Worm (Caenorhabditis elegans): ENCODE results near the gene B0302.5.
A peak's percentile ranks its signal among the peaks of the same experiment; 100 is the strongest.

Gene B0302.5

ce11 chrX:17195080-17195479 lies at the start of gene B0302.5:
Gene B0302.5, minus strand, starts transcription at chrX:17195137.
- no peak for TF ChIP-seq nhr-12 (tag; optimal IDR thresholded peaks at IDR 0.05)
- peak; percentile 0 for TF ChIP-seq elt-2 (tag; optimal IDR thresholded peaks at IDR 0.05)
- no peak for TF ChIP-seq ces-1 (GFP tag; optimal IDR thresholded peaks at IDR 0.05)
- no peak for TF ChIP-seq unc-30 (tag; optimal IDR thresholded peaks at IDR 0.05)

DNA sequence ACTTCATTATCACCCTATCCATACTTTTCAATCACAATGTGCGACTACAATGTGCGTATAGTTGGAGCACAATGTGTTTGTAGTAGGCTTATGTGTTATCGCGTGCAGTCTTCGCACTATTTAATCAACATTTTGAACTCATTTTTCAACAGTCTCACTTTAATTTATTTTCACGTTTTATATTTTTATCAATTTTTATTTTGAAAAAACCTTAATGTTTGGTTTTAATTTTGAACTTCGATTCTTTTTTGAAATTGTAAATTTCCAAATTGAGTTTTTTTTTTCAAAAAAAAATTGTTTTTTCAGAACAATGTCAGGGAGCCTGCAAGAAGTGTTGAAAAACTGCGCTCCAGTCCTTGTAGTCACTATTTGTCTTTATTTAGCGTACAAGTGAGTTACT lies 48.1 kb upstream of the B0302.5 start, which contains the start of gene T25G12.13:
T25G12.13 (plus strand) TSS at position 301 of the 400 bp plus-strand sequence.
- TF ChIP-seq C16A3.4 (tag; optimal IDR thresholded peaks at IDR 0.05) = no peak
- no peak for TF ChIP-seq mef-2 (tag; optimal IDR thresholded peaks at IDR 0.05)
- no peak for TF ChIP-seq C04F5.9 (tag; optimal IDR thresholded peaks at IDR 0.05)
- TF ChIP-seq lin-35 (GFP tag; optimal IDR thresholded peaks at IDR 0.05) = no peak
- no peak for TF ChIP-seq unc-86 (tag; optimal IDR thresholded peaks at IDR 0.05)
- TF ChIP-seq nhr-20 (tag; optimal IDR thresholded peaks at IDR 0.05) = no peak
- TF ChIP-seq lin-15B (tag; optimal IDR thresholded peaks at IDR 0.05) = no peak
- no peak for TF ChIP-seq sup-37 (GFP tag; optimal IDR thresholded peaks at IDR 0.05)
- TF ChIP-seq unc-98 (GFP tag; IDR thresholded peaks at IDR 0.05) = no peak
- TF ChIP-seq ceh-82 (tag; optimal IDR thresholded peaks at IDR 0.05) = no peak
- TF ChIP-seq mep-1 (tag; optimal IDR thresholded peaks at IDR 0.05) = no peak
- no peak for TF ChIP-seq skn-1 (tag; optimal IDR thresholded peaks at IDR 0.05)
- no peak for TF ChIP-seq nhr-85 (tag)
- TF ChIP-seq swsn-7 (tag; optimal IDR thresholded peaks at IDR 0.05) = no peak
- TF ChIP-seq Y116A8C.19 (tag; optimal IDR thresholded peaks at IDR 0.05; ENCODE audit: borderline replicate concordance) = no peak
- TF ChIP-seq rnt-1 (tag; optimal IDR thresholded peaks at IDR 0.05) = no peak
- no peak for TF ChIP-seq aly-2 (tag; optimal IDR thresholded peaks at IDR 0.05)
- TF ChIP-seq vab-15 (tag; optimal IDR thresholded peaks at IDR 0.05) = no peak

DNA sequence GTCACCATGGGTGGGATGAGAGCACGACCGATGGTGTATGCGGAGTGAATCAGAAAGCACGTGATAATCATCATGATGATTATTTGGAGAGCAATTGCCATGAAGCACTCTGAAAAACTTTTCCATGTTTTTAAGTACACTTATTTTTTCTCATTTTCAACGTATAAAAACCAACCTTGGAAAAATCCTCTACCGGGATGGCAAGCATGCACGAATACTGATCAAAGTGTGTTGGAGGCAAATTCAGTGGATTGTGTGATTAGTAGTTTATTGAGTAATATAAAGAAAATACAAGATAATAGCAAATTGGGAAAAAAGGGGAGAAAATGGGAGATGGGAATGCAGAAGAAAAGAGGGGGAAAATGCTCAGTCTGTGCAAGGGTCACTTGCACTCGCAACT lies 42.5 kb upstream of the B0302.5 start, which contains the start of gene T25G12.11:
T25G12.11 (minus strand) TSS at position 101 of the 400 bp plus-strand sequence.
- no peak for TF ChIP-seq dpl-1 (GFP tag; optimal IDR thresholded peaks at IDR 0.05)
- no peak for TF ChIP-seq nhr-77 (tag; optimal IDR thresholded peaks at IDR 0.05)
- no peak for TF ChIP-seq C16A3.4 (tag; optimal IDR thresholded peaks at IDR 0.05)
- TF ChIP-seq skn-1 (tag; optimal IDR thresholded peaks at IDR 0.05) = no peak
- TF ChIP-seq fkh-10 (GFP tag; optimal IDR thresholded peaks at IDR 0.05) = no peak
- TF ChIP-seq lir-3 (tag; optimal IDR thresholded peaks at IDR 0.05; ENCODE audit: poor library complexity) = no peak
- no peak for TF ChIP-seq mep-1 (tag; optimal IDR thresholded peaks at IDR 0.05)
- TF ChIP-seq hpl-2 (GFP tag; optimal IDR thresholded peaks at IDR 0.05) = no peak
- TF ChIP-seq lin-35 (GFP tag; optimal IDR thresholded peaks at IDR 0.05) = no peak
- no peak for TF ChIP-seq snu-23 (GFP tag; optimal IDR thresholded peaks at IDR 0.05)
- TF ChIP-seq unc-130 (tag; optimal IDR thresholded peaks at IDR 0.05) = no peak
- TF ChIP-seq tbx-2 (tag; optimal IDR thresholded peaks at IDR 0.05) = no peak
- TF ChIP-seq unc-98 (GFP tag; IDR thresholded peaks at IDR 0.05) = no peak
- TF ChIP-seq nhr-76 (tag; optimal IDR thresholded peaks at IDR 0.05) = no peak
- no peak for TF ChIP-seq xbp-1 (tag; optimal IDR thresholded peaks at IDR 0.05)
- TF ChIP-seq alr-1 (tag; optimal IDR thresholded peaks at IDR 0.05; ENCODE audit: borderline replicate concordance) = no peak

ce11 chrX:17235749-17236561 lies 41.0 kb upstream of the B0302.5 start, which contains the start of gene dhs-30:
Gene dhs-30, minus strand, starts transcription at chrX:17235838.
- TF ChIP-seq C04F5.9 (tag; optimal IDR thresholded peaks at IDR 0.05) = no peak
- peak; percentile 42 for TF ChIP-seq nhr-19 (GFP tag; conservative IDR thresholded peaks at IDR 0.05)
- TF ChIP-seq pqm-1 (tag; optimal IDR thresholded peaks at IDR 0.05) = no peak
- TF ChIP-seq egl-13 (tag; optimal IDR thresholded peaks at IDR 0.05) = no peak
- TF ChIP-seq mdl-1 (tag; optimal IDR thresholded peaks at IDR 0.05) = no peak
- TF ChIP-seq dpl-1 (GFP tag; optimal IDR thresholded peaks at IDR 0.05) = peak in 1 of 3 experiments; percentile 18
- TF ChIP-seq mab-9 (GFP tag; IDR thresholded peaks at IDR 0.05) = no peak
- no peak for TF ChIP-seq C34B4.2 (tag; optimal IDR thresholded peaks at IDR 0.05)
- TF ChIP-seq nhr-28 (tag; optimal IDR thresholded peaks at IDR 0.05) = no peak
- TF ChIP-seq lin-35 (GFP tag; optimal IDR thresholded peaks at IDR 0.05) = peak in 1 of 2 experiments; percentile 10
- TF ChIP-seq C16A3.4 (tag; optimal IDR thresholded peaks at IDR 0.05) = peak; percentile 22
- TF ChIP-seq ceh-88 (GFP tag; IDR thresholded peaks at IDR 0.05) = no peak
- TF ChIP-seq egl-27 (tag; optimal IDR thresholded peaks at IDR 0.05) = no peak
- no peak for TF ChIP-seq vab-15 (tag; optimal IDR thresholded peaks at IDR 0.05)
- no peak for TF ChIP-seq blmp-1 (tag; optimal IDR thresholded peaks at IDR 0.05)
- no peak for TF ChIP-seq zip-4 (GFP tag; optimal IDR thresholded peaks at IDR 0.05)
- no peak for TF ChIP-seq ama-1 (optimal IDR thresholded peaks at IDR 0.05)
- peak; percentile 2 for TF ChIP-seq elt-2 (tag; optimal IDR thresholded peaks at IDR 0.05)

All from whole organism, L1 larva.